Worm (Caenorhabditis elegans) whole organism, L4 larva: Measurements from ENCODE around the gene T07A9.12.

Source experiments
- F10B5.3 ChIP-seq: sonication (generic microtip); optimal IDR thresholded peaks from 2 replicates; lab custom pipeline; 2016; ENCODE audit warnings: mild to moderate bottlenecking, missing genetic modification characterization, missing compliant biosample characterization
- F44E2.7 ChIP-seq: fragments of 200-800 bp; sonication (Bioruptor generic); IDR thresholded peaks from 2 replicates; pipeline ENCODE4 v2.1.2; 2022; ENCODE audit warnings: missing genetic modification characterization, missing compliant biosample characterization
- R02D3.7 ChIP-seq: fragments of 150-350 bp; sonication (generic microtip); optimal IDR thresholded peaks from 3 replicates; lab custom pipeline; 2014; ENCODE audit warnings: missing biosample characterization, missing genetic modification characterization
- T20F7.1 ChIP-seq: fragments of 200-800 bp; sonication (Bioruptor generic); optimal IDR thresholded peaks from 2 replicates; lab custom pipeline; 2018; ENCODE audit warnings: mild to moderate bottlenecking, missing genetic modification characterization, missing compliant biosample characterization
- aha-1 ChIP-seq: fragments of 150-350 bp; peaks from one replicate; lab custom pipeline; 2014; ENCODE audit warnings: missing biosample characterization, missing genetic modification characterization
- ama-1 ChIP-seq: fragments of 150-350 bp; optimal IDR thresholded peaks from 2 replicates; lab custom pipeline; 2014; ENCODE audit warnings: inconsistent platforms, mixed read lengths
- ceh-20 ChIP-seq: fragments of 200-800 bp; sonication (Bioruptor generic); IDR thresholded peaks from 2 replicates; pipeline ENCODE4 v1.3.6; 2022; ENCODE audit warnings: missing genetic modification reagents, missing genetic modification characterization, missing compliant biosample characterization
- ceh-32 ChIP-seq: sonication (generic microtip); optimal IDR thresholded peaks from 2 replicates; lab custom pipeline; 2016; ENCODE audit warnings: mild to moderate bottlenecking, missing genetic modification characterization, missing compliant biosample characterization; ENCODE audit not compliant: poor library complexity
- daf-16 ChIP-seq, 3 experiments: sonication (generic microtip); optimal IDR thresholded peaks; 2 replicates each; lab custom pipeline; 2016 to 2017; ENCODE audit warnings: missing genetic modification characterization in 3 of 3, missing genetic modification reagents in 3 of 3, mild to moderate bottlenecking in 2 of 3, missing compliant biosample characterization in 2 of 3, missing biosample characterization in 1 of 3, moderate library complexity in 1 of 3
- dmd-6 ChIP-seq: fragments of 200-800 bp; sonication (Bioruptor generic); IDR thresholded peaks from 2 replicates; pipeline ENCODE4 v1.3.6; 2022; ENCODE audit warnings: missing genetic modification reagents, missing genetic modification characterization, missing compliant biosample characterization
- duxl-1 ChIP-seq: sonication (generic microtip); optimal IDR thresholded peaks from 2 replicates; lab custom pipeline; 2016; ENCODE audit warnings: mild to moderate bottlenecking, missing genetic modification characterization, moderate library complexity, missing compliant biosample characterization; ENCODE audit not compliant: poor library complexity
- dve-1 ChIP-seq: sonication (generic microtip); optimal IDR thresholded peaks from 2 replicates; lab custom pipeline; 2017; ENCODE audit warnings: antibody characterized with exemption, mild to moderate bottlenecking, missing genetic modification characterization, missing compliant biosample characterization; ENCODE audit not compliant: insufficient read depth
- egl-43 ChIP-seq: fragments of 200-800 bp; sonication (Bioruptor generic); IDR thresholded peaks from 2 replicates; pipeline ENCODE4 v1.3.6; 2022; ENCODE audit warnings: missing genetic modification reagents, missing genetic modification characterization, missing compliant biosample characterization
- hif-1 ChIP-seq, 2 experiments: sonication (generic microtip); optimal IDR thresholded peaks; 2 replicates each; lab custom pipeline; 2016 to 2017; ENCODE audit warnings: missing compliant biosample characterization in 2 of 2, missing genetic modification characterization in 2 of 2, missing genetic modification reagents in 2 of 2, missing genotype in 2 of 2, mild to moderate bottlenecking in 1 of 2
- lin-15B ChIP-seq: fragments of 150-350 bp; sonication (generic microtip); optimal IDR thresholded peaks from 3 replicates; lab custom pipeline; 2014; ENCODE audit warnings: missing biosample characterization, missing genetic modification characterization
- lin-38 ChIP-seq: fragments of 200-800 bp; sonication (Bioruptor generic); IDR thresholded peaks from 2 replicates; pipeline ENCODE4 v1.3.6; 2022; ENCODE audit warnings: missing genetic modification reagents, missing genetic modification characterization, missing compliant biosample characterization
- madf-9 ChIP-seq: fragments of 200-800 bp; sonication (Bioruptor generic); conservative IDR thresholded peaks from 2 replicates; pipeline ENCODE4 v1.3.6; 2022; ENCODE audit warnings: missing genetic modification reagents, missing genetic modification characterization, missing compliant biosample characterization
- mdl-1 ChIP-seq, 2 experiments: fragments of 150-350 bp in 1 of 2; sonication (generic microtip) in 1 of 2; optimal IDR thresholded peaks; 2 replicates each; lab custom pipeline; 2014 to 2017; ENCODE audit warnings: missing biosample characterization in 2 of 2, missing genetic modification characterization in 2 of 2
- mdt-29 ChIP-seq: fragments of 200-800 bp; sonication (Bioruptor generic); IDR thresholded peaks from 2 replicates; pipeline ENCODE4 v1.3.6; 2022; ENCODE audit warnings: missing genetic modification reagents, missing genetic modification characterization, missing compliant biosample characterization
- mes-2 ChIP-seq: sonication (generic microtip); optimal IDR thresholded peaks from 2 replicates; lab custom pipeline; 2016; ENCODE audit warnings: missing genotype, mild to moderate bottlenecking, missing genetic modification characterization, missing compliant biosample characterization; ENCODE audit not compliant: poor library complexity, severe bottlenecking
- mxl-3 ChIP-seq: fragments of 200-800 bp; sonication (Bioruptor generic); optimal IDR thresholded peaks from 2 replicates; lab custom pipeline; 2018; ENCODE audit warnings: mild to moderate bottlenecking, missing genetic modification characterization, missing compliant biosample characterization
- php-3 ChIP-seq: fragments of 200-800 bp; sonication (Bioruptor generic); IDR thresholded peaks from 2 replicates; pipeline ENCODE4 v1.3.6; 2022; ENCODE audit warnings: missing genetic modification reagents, missing genetic modification characterization, missing compliant biosample characterization
- saeg-2 ChIP-seq: fragments of 200-800 bp; sonication (Bioruptor generic); IDR thresholded peaks from 2 replicates; pipeline ENCODE4 v1.3.6; 2022; ENCODE audit warnings: missing genetic modification reagents, missing genetic modification characterization, missing compliant biosample characterization
- skn-1 ChIP-seq: fragments of 150-350 bp; optimal IDR thresholded peaks from 2 replicates; lab custom pipeline; 2014; ENCODE audit warnings: missing biosample characterization, missing genetic modification characterization
- snpc-1.2 ChIP-seq: fragments of 200-800 bp; sonication (Bioruptor generic); IDR thresholded peaks from 2 replicates; pipeline ENCODE4 v1.3.6; 2022; ENCODE audit warnings: missing genetic modification reagents, missing genetic modification characterization, missing compliant biosample characterization
- snpc-4 ChIP-seq: fragments of 150-350 bp; optimal IDR thresholded peaks from 2 replicates; lab custom pipeline; 2014; ENCODE audit warnings: missing biosample characterization, missing genetic modification characterization
- tra-1 ChIP-seq: fragments of 200-800 bp; sonication (Bioruptor generic); IDR thresholded peaks from 2 replicates; pipeline ENCODE4 v1.3.6; 2022; ENCODE audit warnings: missing genetic modification reagents, missing genetic modification characterization, missing compliant biosample characterization
- unc-130 ChIP-seq: sonication (generic microtip); optimal IDR thresholded peaks from 2 replicates; lab custom pipeline; 2016; ENCODE audit warnings: missing genetic modification reagents, missing genetic modification characterization, missing compliant biosample characterization
- unc-62 ChIP-seq, 3 experiments: fragments of 150-350 bp in 1 of 3; sonication (generic microtip); optimal IDR thresholded peaks in 2 of 3; peaks in 1 of 3; 1 replicate in 1 of 3; 2 replicates in 2 of 3; lab custom pipeline; 2014 to 2017; ENCODE audit warnings: missing biosample characterization in 3 of 3, missing genetic modification characterization in 3 of 3, missing genetic modification reagents in 3 of 3, missing genotype in 1 of 3
- vab-7 ChIP-seq: fragments of 200-800 bp; sonication (Bioruptor generic); IDR thresholded peaks from 2 replicates; pipeline ENCODE4 v1.3.6; 2022; ENCODE audit warnings: missing genetic modification reagents, missing genetic modification characterization, missing compliant biosample characterization

Gene T07A9.12

DNA sequence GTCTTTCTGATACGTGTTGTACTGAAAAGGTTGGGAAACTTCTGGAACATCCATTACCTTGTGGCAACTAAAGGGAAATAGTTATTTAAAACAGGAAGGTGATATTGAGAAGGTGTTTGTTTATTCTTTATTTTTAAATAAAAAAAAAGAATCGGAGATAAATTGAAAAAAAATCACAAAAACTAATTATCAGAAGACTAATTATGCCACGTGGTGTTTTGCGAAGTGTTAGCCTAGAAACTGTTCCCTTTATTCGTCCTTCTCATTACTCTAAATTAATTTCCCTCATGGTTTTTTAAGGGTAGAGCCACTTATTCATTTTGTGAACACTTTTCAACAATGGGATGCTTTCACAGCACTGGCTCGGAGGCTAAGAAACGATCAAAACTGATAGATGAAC, 9.3 kb upstream of the T07A9.12 start, which contains the start of gene gpa-4:
Gene gpa-4, plus strand, starts transcription at position 301 of the 400 bp plus-strand sequence.
- TF ChIP-seq lin-38 (GFP tag; lab: Robert Waterston, UW) (no peak), F44E2.7 (GFP tag; lab: Robert Waterston, UW) (no peak), madf-9 (GFP tag; lab: Robert Waterston, UW) (no peak), hif-1 (tag; optimal IDR thresholded peaks at IDR 0.05; lab: Kevin White, UChicago) (no peak), vab-7 (no peak), mxl-3 (GFP tag; lab: Kevin White, UChicago) (no peak), snpc-4 (tag; lab: Kevin White, UChicago) (no peak), unc-130 (no peak)

DNA sequence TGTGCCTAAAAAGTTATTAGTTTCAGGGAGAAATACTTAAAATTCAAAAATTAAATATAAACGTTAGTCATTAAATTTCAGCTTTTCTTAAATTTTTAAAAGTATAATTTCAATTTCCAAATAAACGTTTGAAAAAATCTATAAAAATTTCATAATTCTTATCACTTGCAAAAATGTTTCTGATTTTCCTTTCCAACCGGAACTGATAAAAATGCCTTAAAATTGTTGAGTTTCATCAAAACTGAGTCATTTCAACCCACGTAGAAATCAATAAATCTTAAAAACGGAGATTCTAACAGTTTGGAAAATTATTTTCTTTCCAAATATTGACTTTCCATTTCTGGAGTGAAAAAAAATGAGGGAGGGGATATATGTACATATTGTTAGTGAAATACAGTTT, 1.8 kb upstream of the T07A9.12 start:
- TF ChIP-seq duxl-1 (tag; lab: Kevin White, UChicago) (no peak), daf-16 (GFP tag; optimal IDR thresholded peaks at IDR 0.05; lab: Kevin White, UChicago) (no peak), daf-16 (tag; optimal IDR thresholded peaks at IDR 0.05; lab: Kevin White, UChicago) (peak; percentile 42), skn-1 (tag; lab: Kevin White, UChicago) (no peak), dve-1 (tag; lab: Kevin White, UChicago) (peak; percentile 31), dmd-6 (peak; percentile 18; the same call in 1 of the 2 replicates)

ce11 chrIV:409935-410334, 732 bp upstream of the T07A9.12 start, which contains the start of gene kgb-1:
Gene kgb-1, minus strand, starts transcription at chrIV:410035.
- TF ChIP-seq unc-62 (GFP tag; optimal IDR thresholded peaks at IDR 0.05 in 1 of 2; lab: Kevin White, UChicago) (peak in 1 of 2 experiments; percentile 36), unc-62 (tag; optimal IDR thresholded peaks at IDR 0.05; lab: Kevin White, UChicago) (no peak), T20F7.1 (no peak)

ce11 chrIV:419674-420073, 9.0 kb downstream of the T07A9.12 start, which contains the start of gene eri-1:
Gene eri-1, minus strand, starts transcription at chrIV:419958.
- TF ChIP-seq R02D3.7 (tag; lab: Kevin White, UChicago) (no peak), F10B5.3 (no peak), dve-1 (tag; lab: Kevin White, UChicago) (no peak), ama-1 (peak; percentile 6), php-3 (GFP tag; lab: Robert Waterston, UW) (no peak), tra-1 (no peak), mes-2 (tag; lab: Kevin White, UChicago) (peak; percentile 0), aha-1 (peak; percentile 13), ceh-20 (GFP tag; lab: Robert Waterston, UW) (no peak), lin-15B (tag; lab: Kevin White, UChicago) (no peak), mxl-3 (GFP tag; lab: Kevin White, UChicago) (no peak), mdt-29 (GFP tag; lab: Robert Waterston, UW) (0 out of 2 replicates have a peak, but pooled peaks have one; percentile 12), snpc-1.2 (GFP tag; lab: Robert Waterston, UW) (peak; percentile 24; the same call in 1 of the 2 replicates), ceh-32 (tag; lab: Kevin White, UChicago) (no peak)

DNA sequence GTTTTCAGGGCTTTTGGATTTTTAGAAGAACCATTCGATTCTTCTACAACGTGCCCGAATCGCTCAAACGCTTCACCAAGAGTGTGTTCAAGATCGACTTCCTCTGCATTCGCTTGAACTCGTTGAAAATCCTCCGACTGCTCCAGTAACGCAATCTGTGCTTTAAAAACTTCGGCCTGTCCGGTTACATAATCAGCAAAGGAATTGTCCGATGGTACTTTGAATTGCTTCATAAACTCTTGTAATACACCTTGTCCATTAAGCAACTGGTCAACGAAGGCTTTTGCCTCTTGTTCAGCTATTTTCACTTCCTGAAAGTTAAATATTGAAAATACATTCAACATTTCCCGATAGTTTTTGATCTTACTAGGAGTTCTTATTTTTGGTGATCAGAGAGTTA, 10.0 kb downstream of the T07A9.12 start:
- TF ChIP-seq mdl-1 (tag; optimal IDR thresholded peaks at IDR 0.05; lab: Kevin White, UChicago), result no peak
- TF ChIP-seq egl-43 (GFP tag; lab: Robert Waterston, UW), result 0 out of 2 replicates have a peak, but pooled peaks have one; percentile 38

DNA sequence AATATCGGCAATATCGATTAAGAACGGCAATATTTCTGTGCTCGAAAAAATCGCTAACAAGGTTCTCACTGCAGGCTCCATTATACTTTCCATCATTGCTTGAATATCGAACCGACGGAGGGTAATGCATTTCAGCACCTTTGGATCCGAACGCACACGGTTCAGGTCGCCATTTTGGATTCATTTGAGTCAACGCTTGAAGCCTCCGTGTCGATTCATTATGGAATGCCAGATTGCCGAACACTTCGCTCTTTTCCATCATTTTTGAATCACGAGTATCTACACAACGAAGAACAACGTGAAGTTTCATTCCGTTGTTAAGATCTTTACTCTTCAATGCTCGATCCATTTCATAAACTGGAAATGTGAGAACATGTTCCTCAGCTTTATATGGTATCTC, 11.4 kb downstream of the T07A9.12 start:
- TF ChIP-seq aha-1, result peak; percentile 93
- no peak for TF ChIP-seq saeg-2 (GFP tag; lab: Robert Waterston, UW)
- peak in 1 of 2 experiments; percentile 19 for TF ChIP-seq unc-62 (GFP tag; optimal IDR thresholded peaks at IDR 0.05 in 1 of 2; lab: Kevin White, UChicago)
- no peak for TF ChIP-seq unc-62 (tag; optimal IDR thresholded peaks at IDR 0.05; lab: Kevin White, UChicago)
- no peak for TF ChIP-seq duxl-1 (tag; lab: Kevin White, UChicago)
